Worm (Caenorhabditis elegans): ENCODE measurements around the gene let-858.

DNA sequence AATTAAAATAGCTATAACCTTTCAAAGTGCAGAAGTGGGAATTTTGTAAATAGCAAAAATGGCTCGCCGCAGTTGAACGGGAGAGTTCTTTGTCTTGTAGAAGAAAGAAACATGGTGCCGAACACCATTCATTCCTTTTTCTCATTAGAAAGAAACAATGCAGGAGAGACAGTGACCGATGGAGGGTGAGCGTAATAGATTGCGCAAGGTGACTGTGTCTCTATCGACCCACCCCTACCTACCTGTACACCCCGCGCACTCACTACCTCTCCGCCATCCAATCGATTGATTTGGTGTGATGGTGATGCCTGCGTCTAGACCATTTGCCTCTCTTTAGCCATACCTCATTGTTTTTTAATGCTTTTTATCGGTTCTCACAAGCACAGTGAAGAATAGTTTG, 33.0 kb upstream of the let-858 start:
- TF ChIP-seq sptf-1 (tag; optimal IDR thresholded peaks at IDR 0.05) (no peak), pag-3 (tag; optimal IDR thresholded peaks at IDR 0.05; ENCODE audit: borderline replicate concordance, insufficient read depth) (no peak), zag-1 (tag; optimal IDR thresholded peaks at IDR 0.05) (no peak), tlp-1 (tag; optimal IDR thresholded peaks at IDR 0.05) (no peak), nhr-85 (tag) (no peak), lin-39 (tag; optimal IDR thresholded peaks at IDR 0.05) (no peak)
